Worm (Caenorhabditis elegans) whole organism, L1 larva: ENCODE data around the gene erd-2.2.
A peak's percentile ranks its signal among the peaks of the same experiment; 100 is the strongest.

ENCODE experiments used
- C16A3.4 ChIP-seq: fragments of 150-350 bp; optimal IDR thresholded peaks from 2 replicates; lab custom pipeline; 2014; ENCODE audit warnings: missing biosample characterization, missing genetic modification characterization
- C34B4.2 ChIP-seq: sonication (generic microtip); optimal IDR thresholded peaks from 2 replicates; lab custom pipeline; 2017; ENCODE audit warnings: mild to moderate bottlenecking, missing genetic modification characterization, missing compliant biosample characterization
- F16B12.6 ChIP-seq: fragments of 150-350 bp; optimal IDR thresholded peaks from 2 replicates; lab custom pipeline; 2014; ENCODE audit warnings: missing biosample characterization, missing genetic modification characterization
- alr-1 ChIP-seq: fragments of 200-800 bp; sonication (Bioruptor generic); optimal IDR thresholded peaks from 2 replicates; lab custom pipeline; 2018; ENCODE audit warnings: borderline replicate concordance, mild to moderate bottlenecking, missing genetic modification characterization, missing compliant biosample characterization
- ama-1 ChIP-seq: fragments of 150-350 bp; optimal IDR thresholded peaks from 2 replicates; lab custom pipeline; 2014
- blmp-1 ChIP-seq: fragments of 150-350 bp; optimal IDR thresholded peaks from 2 replicates; lab custom pipeline; 2014; ENCODE audit warnings: missing biosample characterization, missing genetic modification characterization
- ceh-63 ChIP-seq: fragments of 200-800 bp; sonication (Bioruptor generic); optimal IDR thresholded peaks from 2 replicates; lab custom pipeline; 2018; ENCODE audit warnings: mild to moderate bottlenecking, missing genetic modification characterization, missing compliant biosample characterization
- ces-1 ChIP-seq: fragments of 150-350 bp; optimal IDR thresholded peaks from 2 replicates; lab custom pipeline; 2014; ENCODE audit warnings: missing biosample characterization, missing genetic modification reagents, missing genetic modification characterization
- dpl-1 ChIP-seq, 3 experiments: fragments of 150-350 bp in 2 of 3; sonication (generic microtip) in 1 of 3; optimal IDR thresholded peaks; 2 replicates each; lab custom pipeline; 2014 to 2017; ENCODE audit warnings: missing biosample characterization in 3 of 3, missing genetic modification characterization in 3 of 3, missing genetic modification reagents in 3 of 3
- efl-1 ChIP-seq, 4 experiments: fragments of 150-350 bp; optimal IDR thresholded peaks in 3 of 4; peaks in 1 of 4; 1 replicate in 1 of 4; 2 replicates in 3 of 4; lab custom pipeline; 2014; ENCODE audit warnings: missing biosample characterization in 2 of 4, missing genetic modification characterization in 2 of 4, missing genetic modification reagents in 2 of 4
- egl-27 ChIP-seq, 2 experiments: fragments of 150-350 bp in 1 of 2; sonication (generic microtip); optimal IDR thresholded peaks; 3 replicates each; lab custom pipeline; 2017 to 2018; ENCODE audit warnings: missing biosample characterization in 2 of 2, missing genetic modification characterization in 2 of 2, missing genetic modification reagents in 2 of 2
- elt-2 ChIP-seq: sonication (generic microtip); optimal IDR thresholded peaks from 2 replicates; lab custom pipeline; 2016; ENCODE audit warnings: missing genetic modification characterization, mild to moderate bottlenecking, inconsistent platforms, missing compliant biosample characterization, missing genetic modification reagents
- fos-1 ChIP-seq: fragments of 150-350 bp; optimal IDR thresholded peaks from 2 replicates; lab custom pipeline; 2014; ENCODE audit warnings: missing biosample characterization, missing genetic modification characterization
- hlh-4 ChIP-seq: sonication (generic microtip); optimal IDR thresholded peaks from 2 replicates; lab custom pipeline; 2016; ENCODE audit warnings: mild to moderate bottlenecking, missing genetic modification characterization, missing compliant biosample characterization
- jun-1 ChIP-seq: fragments of 150-350 bp; optimal IDR thresholded peaks from 2 replicates; lab custom pipeline; 2014; ENCODE audit warnings: missing biosample characterization, missing genetic modification reagents, missing genetic modification characterization
- lin-13 ChIP-seq: fragments of 150-350 bp; optimal IDR thresholded peaks from 2 replicates; lab custom pipeline; 2014; ENCODE audit warnings: missing biosample characterization, missing genetic modification reagents, missing genetic modification characterization
- lin-15B ChIP-seq: fragments of 150-350 bp; sonication (generic microtip); optimal IDR thresholded peaks from 3 replicates; lab custom pipeline; 2014; ENCODE audit warnings: missing biosample characterization, missing genetic modification characterization
- lin-35 ChIP-seq, 2 experiments: fragments of 150-350 bp; optimal IDR thresholded peaks; 2 replicates each; lab custom pipeline; 2014; ENCODE audit warnings: missing biosample characterization in 2 of 2, missing genetic modification characterization in 2 of 2, missing genetic modification reagents in 2 of 2
- lin-39 ChIP-seq: fragments of 150-350 bp; optimal IDR thresholded peaks from 2 replicates; lab custom pipeline; 2014; ENCODE audit warnings: missing biosample characterization, missing genetic modification reagents, missing genetic modification characterization
- mab-9 ChIP-seq: fragments of 200-800 bp; sonication (Bioruptor generic); IDR thresholded peaks from 2 replicates; pipeline ENCODE4 v1.3.6; 2022; ENCODE audit warnings: missing genetic modification reagents, missing genetic modification characterization, missing compliant biosample characterization
- mdl-1 ChIP-seq, 2 experiments: fragments of 150-350 bp; optimal IDR thresholded peaks; 2 replicates each; lab custom pipeline; 2014 to 2017; ENCODE audit warnings: missing biosample characterization in 2 of 2, missing genetic modification characterization in 2 of 2, inconsistent platforms in 1 of 2
- nhr-11 ChIP-seq: fragments of 150-350 bp; optimal IDR thresholded peaks from 2 replicates; lab custom pipeline; 2014; ENCODE audit warnings: missing biosample characterization, missing genetic modification characterization
- nhr-12 ChIP-seq: sonication (generic microtip); optimal IDR thresholded peaks from 2 replicates; lab custom pipeline; 2017; ENCODE audit warnings: missing biosample characterization, missing genetic modification characterization
- nhr-19 ChIP-seq: fragments of 200-800 bp; sonication (Bioruptor generic); conservative IDR thresholded peaks from 2 replicates; pipeline ENCODE4 v1.3.6; 2022; ENCODE audit warnings: missing genetic modification characterization, missing compliant biosample characterization
- nhr-28 ChIP-seq: fragments of 150-350 bp; optimal IDR thresholded peaks from 2 replicates; lab custom pipeline; 2014; ENCODE audit warnings: missing biosample characterization, missing genetic modification characterization
- nhr-71 ChIP-seq: sonication (generic microtip); optimal IDR thresholded peaks from 2 replicates; lab custom pipeline; 2016; ENCODE audit warnings: mild to moderate bottlenecking, missing genetic modification characterization, moderate library complexity, missing compliant biosample characterization
- nhr-76 ChIP-seq: sonication (generic microtip); optimal IDR thresholded peaks from 2 replicates; lab custom pipeline; 2017; ENCODE audit warnings: missing biosample characterization, missing genetic modification characterization
- nhr-85 ChIP-seq: sonication (generic microtip); peaks from one replicate; lab custom pipeline; 2016; ENCODE audit warnings: missing genetic modification characterization, inconsistent platforms, missing compliant biosample characterization
- nhr-90 ChIP-seq: sonication (generic microtip); optimal IDR thresholded peaks from 2 replicates; lab custom pipeline; 2016; ENCODE audit warnings: mild to moderate bottlenecking, missing genetic modification characterization, missing compliant biosample characterization; ENCODE audit not compliant: poor library complexity
- pqm-1 ChIP-seq: sonication (generic microtip); optimal IDR thresholded peaks from 3 replicates; lab custom pipeline; 2017; ENCODE audit warnings: missing biosample characterization, missing genetic modification characterization
- skn-1 ChIP-seq: fragments of 150-350 bp; optimal IDR thresholded peaks from 2 replicates; lab custom pipeline; 2014; ENCODE audit warnings: missing biosample characterization, missing genetic modification characterization
- snpc-4 ChIP-seq: fragments of 150-350 bp; optimal IDR thresholded peaks from 2 replicates; lab custom pipeline; 2014; ENCODE audit warnings: missing biosample characterization, missing genetic modification characterization
- snu-23 ChIP-seq: sonication (generic microtip); optimal IDR thresholded peaks from 2 replicates; lab custom pipeline; 2016; ENCODE audit warnings: missing genetic modification characterization, missing compliant biosample characterization
- sox-4 ChIP-seq: sonication (generic microtip); optimal IDR thresholded peaks from 2 replicates; lab custom pipeline; 2016; ENCODE audit warnings: missing genetic modification characterization, missing compliant biosample characterization
- sup-37 ChIP-seq: fragments of 200-800 bp; sonication (Bioruptor generic); optimal IDR thresholded peaks from 2 replicates; lab custom pipeline; 2018; ENCODE audit warnings: mild to moderate bottlenecking, missing genetic modification characterization, missing compliant biosample characterization
- swsn-7 ChIP-seq: sonication (generic microtip); optimal IDR thresholded peaks from 2 replicates; lab custom pipeline; 2016; ENCODE audit warnings: missing genetic modification characterization, missing compliant biosample characterization
- tbx-2 ChIP-seq: sonication (generic microtip); optimal IDR thresholded peaks from 2 replicates; lab custom pipeline; 2016; ENCODE audit warnings: missing genetic modification characterization, missing compliant biosample characterization
- unc-130 ChIP-seq: fragments of 150-350 bp; optimal IDR thresholded peaks from 2 replicates; lab custom pipeline; 2017; ENCODE audit warnings: missing biosample characterization, missing genetic modification characterization, inconsistent platforms
- unc-98 ChIP-seq: fragments of 200-800 bp; sonication (Bioruptor generic); IDR thresholded peaks from 2 replicates; pipeline ENCODE4 v1.3.6; 2022; ENCODE audit warnings: missing genetic modification characterization, missing compliant biosample characterization
- vab-15 ChIP-seq: sonication (generic microtip); optimal IDR thresholded peaks from 2 replicates; lab custom pipeline; 2017; ENCODE audit warnings: missing genotype, mild to moderate bottlenecking, missing genetic modification characterization, missing compliant biosample characterization
- xbp-1 ChIP-seq: sonication (generic microtip); optimal IDR thresholded peaks from 2 replicates; lab custom pipeline; 2016; ENCODE audit warnings: missing genetic modification characterization, missing compliant biosample characterization
- zag-1 ChIP-seq: fragments of 150-350 bp; optimal IDR thresholded peaks from 2 replicates; lab custom pipeline; 2014; ENCODE audit warnings: missing biosample characterization, missing genetic modification characterization
- ztf-11 ChIP-seq, 2 experiments: sonication (generic microtip); optimal IDR thresholded peaks; 2 replicates each; lab custom pipeline; 2016 to 2017; ENCODE audit warnings: missing genetic modification characterization in 2 of 2, missing biosample characterization in 1 of 2, missing compliant biosample characterization in 1 of 2
- ztf-4 ChIP-seq: fragments of 150-350 bp; optimal IDR thresholded peaks from 2 replicates; lab custom pipeline; 2014; ENCODE audit warnings: missing biosample characterization, missing genetic modification characterization

Gene erd-2.2

ce11 chrIII:5951589-5952378 is 44.9 kb downstream of the erd-2.2 start (continued):
- no peak for TF ChIP-seq lin-39 (tag; lab: Kevin White, UChicago)
- no peak for TF ChIP-seq C34B4.2 (tag; lab: Kevin White, UChicago)
- no peak for TF ChIP-seq zag-1 (tag; lab: Kevin White, UChicago)
- no peak for TF ChIP-seq C16A3.4 (tag; lab: Kevin White, UChicago)
- TF ChIP-seq nhr-71 (tag; lab: Kevin White, UChicago): peak; percentile 72
- no peak for TF ChIP-seq xbp-1 (tag; lab: Kevin White, UChicago)
- no peak for TF ChIP-seq nhr-12 (tag; lab: Kevin White, UChicago)
- no peak for TF ChIP-seq ama-1 (lab: Kevin White, UChicago)
- peak in 1 of 2 experiments; percentile 63 for TF ChIP-seq mdl-1 (tag; optimal IDR thresholded peaks at IDR 0.05; lab: Kevin White, UChicago)
- TF ChIP-seq tbx-2 (tag; lab: Kevin White, UChicago): peak; percentile 33
- peak; percentile 32; the same call in 1 of the 2 replicates for TF ChIP-seq nhr-19 (GFP tag; lab: Robert Waterston, UW)
- TF ChIP-seq ztf-4 (tag; lab: Kevin White, UChicago): no peak
- no peak for TF ChIP-seq hlh-4
- TF ChIP-seq elt-2 (tag; lab: Kevin White, UChicago): no peak
- no peak for TF ChIP-seq snpc-4 (tag; lab: Kevin White, UChicago)
- TF ChIP-seq sox-4 (tag; lab: Kevin White, UChicago): no peak
- TF ChIP-seq swsn-7: peak; percentile 19
- no peak for TF ChIP-seq jun-1
- no peak for TF ChIP-seq mab-9 (GFP tag; lab: Robert Waterston, UW)
- peak; percentile 1 for TF ChIP-seq F16B12.6
- TF ChIP-seq alr-1 (tag; lab: Kevin White, UChicago): no peak
- peak in 2 of 3 experiments; percentile 25 for TF ChIP-seq dpl-1 (GFP tag; optimal IDR thresholded peaks at IDR 0.05; lab: Kevin White, UChicago)
- TF ChIP-seq blmp-1: peak; percentile 46
- peak; percentile 72 for TF ChIP-seq snu-23 (GFP tag; lab: Kevin White, UChicago)
- TF ChIP-seq nhr-76 (tag; lab: Kevin White, UChicago): no peak
- TF ChIP-seq ztf-11 (tag; optimal IDR thresholded peaks at IDR 0.05; lab: Kevin White, UChicago): no peak
- no peak for TF ChIP-seq nhr-90 (tag; lab: Kevin White, UChicago)
- TF ChIP-seq sup-37 (GFP tag; lab: Kevin White, UChicago): no peak
- TF ChIP-seq ces-1 (GFP tag; lab: Kevin White, UChicago): no peak
- TF ChIP-seq pqm-1 (tag; lab: Kevin White, UChicago): no peak
- TF ChIP-seq unc-130 (tag; lab: Kevin White, UChicago): no peak
- no peak for TF ChIP-seq nhr-11

ce11 chrIII:5953041-5953912 is 46.4 kb downstream of the erd-2.2 start:
- TF ChIP-seq ama-1 (lab: Kevin White, UChicago): peak; percentile 9
- TF ChIP-seq ces-1 (GFP tag; lab: Kevin White, UChicago): no peak
- no peak for TF ChIP-seq nhr-28 (tag; lab: Kevin White, UChicago)
- peak; percentile 58 for TF ChIP-seq nhr-85 (tag; lab: Kevin White, UChicago)
- peak; percentile 28 for TF ChIP-seq nhr-71 (tag; lab: Kevin White, UChicago)
- no peak for TF ChIP-seq fos-1
- TF ChIP-seq skn-1 (tag; lab: Kevin White, UChicago): no peak
- TF ChIP-seq snu-23 (GFP tag; lab: Kevin White, UChicago): peak; percentile 5
- no peak for TF ChIP-seq lin-13
- TF ChIP-seq lin-15B (tag; lab: Kevin White, UChicago): no peak
- no peak for TF ChIP-seq efl-1 (optimal IDR thresholded peaks at IDR 0.05; lab: Kevin White, UChicago)
- peak in 1 of 2 experiments; percentile 20 for TF ChIP-seq efl-1 (GFP tag; optimal IDR thresholded peaks at IDR 0.05 in 1 of 2; lab: Kevin White, UChicago)
- TF ChIP-seq alr-1 (tag; lab: Kevin White, UChicago): no peak
- peak; percentile 4 for TF ChIP-seq nhr-90 (tag; lab: Kevin White, UChicago)
- no peak for TF ChIP-seq mdl-1 (tag; optimal IDR thresholded peaks at IDR 0.05; lab: Kevin White, UChicago)
- TF ChIP-seq mab-9 (GFP tag; lab: Robert Waterston, UW): no peak
- no peak for TF ChIP-seq xbp-1 (tag; lab: Kevin White, UChicago)
- no peak for TF ChIP-seq ztf-11 (tag; optimal IDR thresholded peaks at IDR 0.05; lab: Kevin White, UChicago)
- no peak for TF ChIP-seq nhr-76 (tag; lab: Kevin White, UChicago)
- no peak for TF ChIP-seq unc-98 (GFP tag; lab: Robert Waterston, UW)
- TF ChIP-seq ceh-63 (GFP tag; lab: Kevin White, UChicago): no peak
- TF ChIP-seq vab-15: no peak
- TF ChIP-seq lin-35 (GFP tag; optimal IDR thresholded peaks at IDR 0.05; lab: Kevin White, UChicago): peak in 1 of 2 experiments; percentile 5
- no peak for TF ChIP-seq egl-27 (tag; optimal IDR thresholded peaks at IDR 0.05; lab: Kevin White, UChicago)
- no peak for TF ChIP-seq ztf-4 (tag; lab: Kevin White, UChicago)
